Fruit fly (Drosophila melanogaster): ENCODE data around the gene CG33928.

The CG33928 gene

DNA sequence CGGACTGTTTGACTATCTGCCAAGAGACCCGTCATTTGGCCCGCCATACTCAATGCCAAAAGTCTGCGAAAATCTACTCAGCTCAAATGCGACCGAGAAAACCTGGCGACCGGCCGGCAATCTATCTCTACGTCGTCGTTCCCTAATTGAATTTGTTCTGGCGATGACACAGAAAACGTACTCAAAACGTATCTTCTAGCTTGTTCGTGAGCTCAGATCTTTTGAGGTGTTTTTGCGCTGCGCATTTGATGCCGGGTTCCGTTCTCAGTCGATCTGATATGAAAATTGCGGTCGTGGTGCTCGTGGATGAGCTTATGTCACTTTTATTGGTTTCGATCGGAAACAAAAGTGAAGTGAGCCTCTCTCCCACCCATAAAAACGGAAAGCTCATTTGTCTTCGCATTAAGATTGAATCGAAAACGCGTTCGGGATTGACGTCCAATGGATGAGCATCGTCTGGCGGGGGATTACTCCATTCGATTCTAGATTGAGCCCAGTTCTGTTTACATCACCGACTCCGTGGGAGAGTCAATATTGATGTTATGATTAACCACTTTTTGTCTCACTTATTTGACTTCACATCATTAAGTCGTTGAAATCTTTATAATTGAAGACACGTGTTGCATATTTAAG is 48.5 kb downstream of the CG33928 start (continued):
- TF ChIP-seq lov (optimal IDR thresholded peaks at IDR 0.05) (no peak), lov (GFP tag; IDR thresholded peaks at IDR 0.05) (no peak), Ada2b (GFP tag; IDR thresholded peaks at IDR 0.05) (no peak), Eip74EF (GFP tag; optimal IDR thresholded peaks at IDR 0.05) (no peak), CG12299 (tag; optimal IDR thresholded peaks at IDR 0.05) (no peak), NK7.1 (GFP tag; optimal IDR thresholded peaks at IDR 0.05) (no peak), BtbVII (GFP tag; optimal IDR thresholded peaks at IDR 0.05) (peak; percentile 42), Ets65A (GFP tag) (no peak), tgo (GFP tag; IDR thresholded peaks at IDR 0.05) (no peak), BEAF-32 (GFP tag; optimal IDR thresholded peaks at IDR 0.05) (no peak), tll (GFP tag; optimal IDR thresholded peaks at IDR 0.05) (no peak), Lhr (GFP tag; optimal IDR thresholded peaks at IDR 0.05) (no peak), CG1233 (GFP tag; optimal IDR thresholded peaks at IDR 0.05) (peak; percentile 29), nom (GFP tag; optimal IDR thresholded peaks at IDR 0.05) (no peak), Xbp1 (GFP tag; optimal IDR thresholded peaks at IDR 0.05) (no peak), ro (GFP tag; IDR thresholded peaks at IDR 0.05) (no peak), CG34224 (GFP tag; IDR thresholded peaks at IDR 0.05; ENCODE audit: partially characterized antibody) (no peak), dpn (GFP tag; optimal IDR thresholded peaks at IDR 0.05) (peak in 1 of 2 experiments; percentile 12), ato (GFP tag; IDR thresholded peaks at IDR 0.05; ENCODE audit: partially characterized antibody) (no peak), ewg (GFP tag; optimal IDR thresholded peaks at IDR 0.05) (no peak), zen (tag; optimal IDR thresholded peaks at IDR 0.05) (no peak), Gug (GFP tag; IDR thresholded peaks at IDR 0.05) (no peak), CG31365 (tag; optimal IDR thresholded peaks at IDR 0.05) (peak; percentile 13), zfh1 (GFP tag; IDR thresholded peaks at IDR 0.05) (no peak), CG15269 (tag; optimal IDR thresholded peaks at IDR 0.05) (no peak), trem (tag; optimal IDR thresholded peaks at IDR 0.05) (no peak), CG14710 (tag; optimal IDR thresholded peaks at IDR 0.05) (no peak), slbo (GFP tag; IDR thresholded peaks at IDR 0.05) (no peak), chinmo (GFP tag; IDR thresholded peaks at IDR 0.05; ENCODE audit: partially characterized antibody) (no peak), CG7987 (GFP tag; optimal IDR thresholded peaks at IDR 0.05) (no peak), CG10959 (GFP tag; IDR thresholded peaks at IDR 0.05) (no peak), CG11085 (GFP tag; IDR thresholded peaks at IDR 0.05) (no peak), CG11504 (tag; optimal IDR thresholded peaks at IDR 0.05) (peak; percentile 18), Sox102F (GFP tag; optimal IDR thresholded peaks at IDR 0.05) (peak; percentile 11), CG11723 (GFP tag; optimal IDR thresholded peaks at IDR 0.05) (no peak), CG18011 (GFP tag; optimal IDR thresholded peaks at IDR 0.05) (no peak), sc (optimal IDR thresholded peaks at IDR 0.05) (no peak), sc (GFP tag; optimal IDR thresholded peaks at IDR 0.05) (no peak), grau (tag; optimal IDR thresholded peaks at IDR 0.05) (no peak), row (GFP tag; IDR thresholded peaks at IDR 0.05) (no peak), scrt (GFP tag; optimal IDR thresholded peaks at IDR 0.05) (no peak), sima (GFP tag; optimal IDR thresholded peaks at IDR 0.05) (no peak), ase (GFP tag; IDR thresholded peaks at IDR 0.05) (no peak), CG6765 (GFP tag; optimal IDR thresholded peaks at IDR 0.05) (peak; percentile 19), Sox100B (GFP tag; optimal IDR thresholded peaks at IDR 0.05) (peak; percentile 8), ssp (GFP tag; IDR thresholded peaks at IDR 0.05) (no peak), hbn (GFP tag; IDR thresholded peaks at IDR 0.05; ENCODE audit: partially characterized antibody) (no peak), CG12155 (GFP tag; optimal IDR thresholded peaks at IDR 0.05) (no peak), Dbx (GFP tag; IDR thresholded peaks at IDR 0.05) (0 out of 3 replicates have a peak, but pooled peaks have one; percentile 26), E2f2 (GFP tag; IDR thresholded peaks at IDR 0.05) (no peak)
